Worm (Caenorhabditis elegans): ENCODE data around the gene pkc-1.
A peak's percentile ranks its signal among the peaks of the same experiment; 100 is the strongest.

Gene pkc-1

DNA sequence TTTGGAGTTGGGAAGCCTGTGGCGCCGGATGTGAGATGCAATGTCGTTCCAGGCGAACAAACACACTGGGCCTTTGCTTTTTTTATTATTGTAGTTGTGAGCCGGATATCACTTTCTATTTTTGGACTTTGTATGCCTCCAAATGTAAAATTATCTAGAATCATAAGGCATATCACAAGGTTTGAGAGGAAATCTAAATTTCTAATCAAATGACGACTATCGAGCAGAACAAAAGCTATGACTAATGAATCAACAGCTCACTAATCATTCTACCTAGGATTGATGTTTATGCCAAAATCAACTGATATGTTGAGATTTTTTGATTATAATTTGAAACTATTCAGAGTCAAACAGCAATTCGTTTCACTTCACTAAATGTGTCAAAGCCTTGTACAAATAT lies 5.9 kb upstream of the pkc-1 start:
- TF ChIP-seq M03D4.4 (tag; optimal IDR thresholded peaks at IDR 0.05) (no peak), tbx-8 (GFP tag; optimal IDR thresholded peaks at IDR 0.05) (no peak), drap-1 (GFP tag; optimal IDR thresholded peaks at IDR 0.05) (no peak)

ce11 chrV:12036129-12036528 lies 4.2 kb upstream of the pkc-1 start:
- TF ChIP-seq ces-1 (GFP tag; optimal IDR thresholded peaks at IDR 0.05) = peak; percentile 67
- no peak for TF ChIP-seq flh-1 (GFP tag; optimal IDR thresholded peaks at IDR 0.05)

ce11 chrV:12033841-12034240 lies 1.9 kb upstream of the pkc-1 start:
- TF ChIP-seq ces-1 (GFP tag; optimal IDR thresholded peaks at IDR 0.05) (peak; percentile 73), M03D4.4 (tag; optimal IDR thresholded peaks at IDR 0.05) (no peak), sem-2 (GFP tag; optimal IDR thresholded peaks at IDR 0.05) (no peak), nhr-76 (tag; optimal IDR thresholded peaks at IDR 0.05) (no peak)

ce11 chrV:12028151-12028550 lies 3.8 kb downstream of the pkc-1 start:
- TF ChIP-seq tbx-8 (GFP tag; optimal IDR thresholded peaks at IDR 0.05) = no peak
- TF ChIP-seq nhr-2 (tag; optimal IDR thresholded peaks at IDR 0.05) = no peak
- TF ChIP-seq mep-1 (tag; optimal IDR thresholded peaks at IDR 0.05) = no peak
- no peak for TF ChIP-seq lin-13 (tag; optimal IDR thresholded peaks at IDR 0.05)
- no peak for TF ChIP-seq nhr-76 (tag; optimal IDR thresholded peaks at IDR 0.05)
- TF ChIP-seq lsy-2 (tag; optimal IDR thresholded peaks at IDR 0.05) = no peak
- no peak for TF ChIP-seq elt-1 (tag; optimal IDR thresholded peaks at IDR 0.05; ENCODE audit: borderline replicate concordance, insufficient read depth)
- TF ChIP-seq sem-2 (GFP tag; optimal IDR thresholded peaks at IDR 0.05) = no peak
- TF ChIP-seq mab-5 (tag; optimal IDR thresholded peaks at IDR 0.05) = no peak
- no peak for TF ChIP-seq blmp-1 (tag; optimal IDR thresholded peaks at IDR 0.05)
- TF ChIP-seq ces-1 (GFP tag; optimal IDR thresholded peaks at IDR 0.05) = no peak
- no peak for TF ChIP-seq nhr-28 (tag; optimal IDR thresholded peaks at IDR 0.05)
- no peak for TF ChIP-seq elt-3 (tag; optimal IDR thresholded peaks at IDR 0.05)
- TF ChIP-seq ceh-83 (GFP tag; optimal IDR thresholded peaks at IDR 0.05) = no peak
- TF ChIP-seq flh-1 (GFP tag; optimal IDR thresholded peaks at IDR 0.05) = no peak
- no peak for TF ChIP-seq ceh-43 (GFP tag; optimal IDR thresholded peaks at IDR 0.05)
- no peak for TF ChIP-seq nhr-237 (tag; optimal IDR thresholded peaks at IDR 0.05)
- no peak for TF ChIP-seq drap-1 (GFP tag; optimal IDR thresholded peaks at IDR 0.05)
- TF ChIP-seq zip-8 (tag; optimal IDR thresholded peaks at IDR 0.05) = no peak
- TF ChIP-seq ceh-39 (tag; optimal IDR thresholded peaks at IDR 0.05) = no peak

DNA sequence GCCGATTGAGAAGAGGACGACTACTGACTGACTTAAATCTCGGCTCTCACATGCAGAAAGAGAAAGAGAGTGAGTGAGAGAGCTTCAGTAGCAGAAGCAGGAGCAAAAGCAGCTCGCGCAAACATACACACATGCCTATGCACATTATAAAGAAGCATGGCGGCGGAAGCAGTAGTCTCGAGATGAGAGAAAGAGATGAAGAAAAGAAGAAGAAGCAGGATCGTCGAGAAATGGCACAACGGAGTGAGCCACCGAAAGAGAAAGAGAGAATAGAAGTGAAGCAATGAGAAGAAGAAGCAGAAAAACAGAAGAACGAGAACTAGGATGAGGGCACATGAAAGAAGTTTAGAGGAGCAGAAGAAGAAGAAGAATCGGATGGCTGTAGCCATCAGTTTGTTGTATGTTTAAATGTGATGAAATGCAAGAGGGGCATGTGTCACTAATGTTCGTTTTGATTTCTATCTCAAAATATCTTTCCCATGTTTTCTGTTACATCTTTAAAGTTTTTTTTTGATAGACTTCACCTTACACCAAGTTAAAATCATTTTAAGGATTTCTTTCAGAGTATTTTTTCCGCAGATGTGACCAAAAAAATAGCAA lies 5.0 kb downstream of the pkc-1 start:
- TF ChIP-seq flh-1 (GFP tag; optimal IDR thresholded peaks at IDR 0.05) (no peak), ceh-39 (tag; optimal IDR thresholded peaks at IDR 0.05) (no peak), tbx-8 (GFP tag; optimal IDR thresholded peaks at IDR 0.05) (no peak), cnd-1 (tag; optimal IDR thresholded peaks at IDR 0.05) (no peak), elt-1 (tag; optimal IDR thresholded peaks at IDR 0.05; ENCODE audit: borderline replicate concordance, insufficient read depth) (no peak), unc-39 (tag; optimal IDR thresholded peaks at IDR 0.05) (no peak), zip-8 (tag; optimal IDR thresholded peaks at IDR 0.05) (no peak), unc-62 (GFP tag; optimal IDR thresholded peaks at IDR 0.05) (peak; percentile 66), drap-1 (GFP tag; optimal IDR thresholded peaks at IDR 0.05) (no peak), unc-120 (tag; optimal IDR thresholded peaks at IDR 0.05; ENCODE audit: poor library complexity, severe bottlenecking) (peak; percentile 81), nhr-76 (tag; optimal IDR thresholded peaks at IDR 0.05) (no peak), hlh-1 (tag; optimal IDR thresholded peaks at IDR 0.05) (peak; percentile 17), mep-1 (tag; optimal IDR thresholded peaks at IDR 0.05) (no peak), lin-13 (tag; optimal IDR thresholded peaks at IDR 0.05) (peak; percentile 4), ces-1 (GFP tag; optimal IDR thresholded peaks at IDR 0.05) (peak; percentile 65), sem-2 (GFP tag; optimal IDR thresholded peaks at IDR 0.05) (no peak), blmp-1 (tag; optimal IDR thresholded peaks at IDR 0.05) (no peak), M03D4.4 (tag; optimal IDR thresholded peaks at IDR 0.05) (no peak), ceh-43 (GFP tag; optimal IDR thresholded peaks at IDR 0.05) (no peak), elt-3 (tag; optimal IDR thresholded peaks at IDR 0.05) (no peak), lin-32 (GFP tag; optimal IDR thresholded peaks at IDR 0.05) (no peak), sptf-1 (tag; optimal IDR thresholded peaks at IDR 0.05) (no peak), ztf-11 (tag; optimal IDR thresholded peaks at IDR 0.05) (no peak), mls-2 (tag; optimal IDR thresholded peaks at IDR 0.05) (no peak), nhr-2 (tag; optimal IDR thresholded peaks at IDR 0.05) (no peak), nhr-12 (tag; optimal IDR thresholded peaks at IDR 0.05) (no peak), lsy-2 (tag; optimal IDR thresholded peaks at IDR 0.05) (no peak), nhr-237 (tag; optimal IDR thresholded peaks at IDR 0.05) (no peak), pha-4 (tag; optimal IDR thresholded peaks at IDR 0.05) (no peak), mab-5 (tag; optimal IDR thresholded peaks at IDR 0.05) (no peak)
